Worm (Caenorhabditis elegans) whole organism, L4/young adult: ENCODE data around the gene chw-1.

Source experiments
- W03F9.2 ChIP-seq: fragments of 150-350 bp; optimal IDR thresholded peaks from 2 replicates; lab custom pipeline; 2014; ENCODE audit warnings: missing biosample characterization, missing genetic modification characterization
- dao-5 ChIP-seq: sonication (generic microtip); optimal IDR thresholded peaks from 2 replicates; lab custom pipeline; 2016; ENCODE audit warnings: missing genotype, missing genetic modification characterization, moderate library complexity, missing compliant biosample characterization
- him-1 ChIP-seq: sonication (generic microtip); optimal IDR thresholded peaks from 2 replicates; lab custom pipeline; 2016; ENCODE audit warnings: missing genotype, missing genetic modification reagents, missing genetic modification characterization, missing compliant biosample characterization

chw-1 gene

ce11 chrV:10508855-10509254 lies 46.8 kb downstream of the chw-1 start, which contains the start of gene C35A5.6:
Gene C35A5.6, plus strand, starts transcription at chrV:10509137.
- TF ChIP-seq W03F9.2 (tag; lab: Kevin White, UChicago) (no peak), dao-5 (no peak), him-1 (tag; lab: Kevin White, UChicago) (no peak)
